Worm (Caenorhabditis elegans) whole organism, late embryonic: ENCODE measurements around the gene F49F1.7.

Experiments used
- ceh-18 ChIP-seq: sonication (generic microtip); optimal IDR thresholded peaks from 2 replicates; lab custom pipeline; 2016; ENCODE audit warnings: missing genetic modification characterization, missing compliant biosample characterization
- ceh-9 ChIP-seq: sonication (generic microtip); optimal IDR thresholded peaks from 2 replicates; lab custom pipeline; 2016; ENCODE audit warnings: mild to moderate bottlenecking, missing genetic modification characterization, inconsistent platforms, missing compliant biosample characterization
- tbx-2 ChIP-seq: sonication (generic microtip); optimal IDR thresholded peaks from 2 replicates; lab custom pipeline; 2016; ENCODE audit warnings: missing genetic modification characterization, missing compliant biosample characterization

ce11 chrIV:4137472-4137871 lies 11.9 kb upstream of the F49F1.7 start, which contains the start of gene F49F1.9:
- no peak for TF ChIP-seq ceh-9 (tag; lab: Kevin White, UChicago)
- no peak for TF ChIP-seq ceh-18 (tag; lab: Kevin White, UChicago)
- TF ChIP-seq tbx-2 (tag; lab: Kevin White, UChicago): no peak
